Fruit fly (Drosophila melanogaster) whole organism, embryonic: Measurements from ENCODE around the gene Fie.

Source experiments
- CG1024 ChIP-seq: fragments of 200-800 bp; sonication (Bioruptor generic); IDR thresholded peaks from 2 replicates; pipeline ENCODE4 v1.3.6; 2022; ENCODE audit warnings: missing biosample characterization, missing genetic modification characterization
- CG10959 ChIP-seq: fragments of 200-800 bp; sonication (Bioruptor generic); IDR thresholded peaks from 2 replicates; pipeline ENCODE4 v1.3.6; 2022; ENCODE audit warnings: missing biosample characterization, missing genetic modification characterization
- CG11398 ChIP-seq: fragments of 200-800 bp; sonication (Bioruptor generic); optimal IDR thresholded peaks from 2 replicates; lab custom pipeline; 2016; ENCODE audit warnings: missing biosample characterization, missing genetic modification characterization
- CG11504 ChIP-seq: fragments of 200-800 bp; sonication (Bioruptor generic); optimal IDR thresholded peaks from 3 replicates; lab custom pipeline; 2019; ENCODE audit warnings: missing biosample characterization, mild to moderate bottlenecking, missing genetic modification characterization, moderate library complexity
- CG11696 ChIP-seq: fragments of 200-800 bp; sonication (Bioruptor generic); IDR thresholded peaks from 2 replicates; pipeline ENCODE4 v1.3.6; 2022; ENCODE audit warnings: missing biosample characterization, missing genetic modification characterization
- CG13624 ChIP-seq: fragments of 200-800 bp; sonication (Bioruptor generic); optimal IDR thresholded peaks from 2 replicates; lab custom pipeline; 2016; ENCODE audit warnings: missing biosample characterization, missing genetic modification characterization
- CG16779 ChIP-seq: fragments of 200-800 bp; sonication (Bioruptor generic); IDR thresholded peaks from 2 replicates; pipeline ENCODE4 v1.3.6; 2022; ENCODE audit warnings: missing biosample characterization, missing genetic modification characterization
- CG18764 ChIP-seq: fragments of 200-800 bp; sonication (Bioruptor generic); optimal IDR thresholded peaks from 3 replicates; lab custom pipeline; 2016; ENCODE audit warnings: missing biosample characterization, missing genetic modification characterization
- CG2712 ChIP-seq: fragments of 200-800 bp; optimal IDR thresholded peaks from 3 replicates; lab custom pipeline; 2019; ENCODE audit warnings: missing biosample characterization, mild to moderate bottlenecking, missing genetic modification characterization, moderate library complexity
- CG3065 ChIP-seq: fragments of 200-800 bp; sonication (Bioruptor generic); optimal IDR thresholded peaks from 2 replicates; lab custom pipeline; 2016; ENCODE audit warnings: missing biosample characterization, missing genetic modification characterization
- CG31388 ChIP-seq: fragments of 200-800 bp; sonication (Bioruptor generic); optimal IDR thresholded peaks from 2 replicates; lab custom pipeline; 2016; ENCODE audit warnings: missing biosample characterization, missing genetic modification characterization
- CG33213 ChIP-seq: fragments of 200-800 bp; sonication (Bioruptor generic); optimal IDR thresholded peaks from 3 replicates; lab custom pipeline; 2016; ENCODE audit warnings: missing biosample characterization, missing genetic modification characterization
- CG34422 ChIP-seq: fragments of 200-800 bp; sonication (Bioruptor generic); IDR thresholded peaks from 3 replicates; pipeline ENCODE4 v1.3.6; 2022; ENCODE audit warnings: missing biosample characterization, missing genetic modification characterization
- CG5180 ChIP-seq: fragments of 200-800 bp; sonication (Bioruptor generic); optimal IDR thresholded peaks from 3 replicates; lab custom pipeline; 2017; ENCODE audit warnings: missing biosample characterization, missing genetic modification characterization, mild to moderate bottlenecking, moderate library complexity, missing genetic modification reagents
- CG6654 ChIP-seq: fragments of 200-800 bp; sonication (Bioruptor generic); optimal IDR thresholded peaks from 2 replicates; lab custom pipeline; 2017; ENCODE audit warnings: missing biosample characterization, mild to moderate bottlenecking, missing genetic modification characterization
- CG8089 ChIP-seq: fragments of 200-800 bp; sonication (Bioruptor generic); optimal IDR thresholded peaks from 3 replicates; lab custom pipeline; 2016; ENCODE audit warnings: missing biosample characterization, missing genetic modification characterization
- CG9609 ChIP-seq: fragments of 200-800 bp; sonication (Bioruptor generic); optimal IDR thresholded peaks from 3 replicates; lab custom pipeline; 2016; ENCODE audit warnings: missing biosample characterization, missing genetic modification characterization
- CG9727 ChIP-seq: fragments of 200-800 bp; sonication (Bioruptor generic); optimal IDR thresholded peaks from 3 replicates; lab custom pipeline; 2017; ENCODE audit warnings: missing biosample characterization, mild to moderate bottlenecking, missing genetic modification characterization
- CG9797 ChIP-seq: fragments of 200-800 bp; sonication (Bioruptor generic); optimal IDR thresholded peaks from 3 replicates; lab custom pipeline; 2018; ENCODE audit warnings: missing biosample characterization, mild to moderate bottlenecking, missing genetic modification characterization
- Camta ChIP-seq: fragments of 200-800 bp; sonication (Bioruptor generic); optimal IDR thresholded peaks from 2 replicates; lab custom pipeline; 2016; ENCODE audit warnings: missing biosample characterization, missing genetic modification characterization
- CoRest ChIP-seq: fragments of 200-800 bp; sonication (Bioruptor generic); optimal IDR thresholded peaks from 3 replicates; lab custom pipeline; 2018; ENCODE audit warnings: missing biosample characterization, mild to moderate bottlenecking, missing genetic modification characterization, moderate library complexity
- Dip3 ChIP-seq: fragments of 200-800 bp; sonication (Bioruptor generic); optimal IDR thresholded peaks from 3 replicates; lab custom pipeline; 2016; ENCODE audit warnings: missing biosample characterization, missing genetic modification characterization
- Ets97D ChIP-seq: fragments of 200-800 bp; sonication (Bioruptor generic); optimal IDR thresholded peaks from 3 replicates; lab custom pipeline; 2016; ENCODE audit warnings: missing biosample characterization, missing genetic modification characterization
- Fer1 ChIP-seq: fragments of 200-800 bp; sonication (Bioruptor generic); optimal IDR thresholded peaks from 2 replicates; lab custom pipeline; 2017; ENCODE audit warnings: missing biosample characterization, mild to moderate bottlenecking, missing genetic modification characterization
- HHEX ChIP-seq: fragments of 200-800 bp; sonication (Bioruptor generic); optimal IDR thresholded peaks from 3 replicates; lab custom pipeline; 2017; ENCODE audit warnings: missing biosample characterization, mild to moderate bottlenecking, missing genetic modification characterization, missing genetic modification reagents
- Hmx ChIP-seq: fragments of 200-800 bp; sonication (Bioruptor generic); optimal IDR thresholded peaks from 2 replicates; lab custom pipeline; 2016; ENCODE audit warnings: missing biosample characterization, missing genetic modification characterization
- Hsf ChIP-seq: fragments of 200-800 bp; sonication (Bioruptor generic); optimal IDR thresholded peaks from 3 replicates; lab custom pipeline; 2016; ENCODE audit warnings: missing biosample characterization, missing genetic modification characterization
- MESR4 ChIP-seq: fragments of 200-800 bp; sonication (Bioruptor generic); optimal IDR thresholded peaks from 2 replicates; lab custom pipeline; 2018; ENCODE audit warnings: missing biosample characterization, mild to moderate bottlenecking, missing genetic modification characterization, moderate library complexity
- Nf-YC ChIP-seq: fragments of 200-800 bp; optimal IDR thresholded peaks from 3 replicates; lab custom pipeline; 2019; ENCODE audit warnings: missing biosample characterization, mild to moderate bottlenecking, missing genetic modification characterization, moderate library complexity
- Pdp1 ChIP-seq, 2 experiments: fragments of 200-800 bp; sonication (Bioruptor generic); optimal IDR thresholded peaks; 3 replicates each; lab custom pipeline; 2016; ENCODE audit warnings: missing biosample characterization in 2 of 2, missing genetic modification characterization in 2 of 2, mild to moderate bottlenecking in 1 of 2, moderate library complexity in 1 of 2
- Six4 ChIP-seq: fragments of 200-800 bp; sonication (Bioruptor generic); optimal IDR thresholded peaks from 2 replicates; lab custom pipeline; 2016; ENCODE audit warnings: missing biosample characterization, missing genetic modification characterization
- Taf1 ChIP-seq: fragments of 200-800 bp; sonication (Bioruptor generic); IDR thresholded peaks from 2 replicates; pipeline ENCODE4 v1.3.6; 2022; ENCODE audit warnings: missing biosample characterization, missing genetic modification characterization
- Usf ChIP-seq: fragments of 200-800 bp; sonication (Bioruptor generic); optimal IDR thresholded peaks from 2 replicates; lab custom pipeline; 2017; ENCODE audit warnings: missing genotype, missing biosample characterization, missing genetic modification characterization
- amos ChIP-seq: fragments of 200-800 bp; sonication (Bioruptor generic); IDR thresholded peaks from 2 replicates; pipeline ENCODE4 v1.3.6; 2022; ENCODE audit warnings: missing biosample characterization, missing genetic modification characterization; ENCODE audit not compliant: partially characterized antibody
- az2 ChIP-seq: fragments of 200-800 bp; sonication (Bioruptor generic); optimal IDR thresholded peaks from 3 replicates; lab custom pipeline; 2016; ENCODE audit warnings: missing biosample characterization, missing genetic modification characterization
- bab2 ChIP-seq: fragments of 200-800 bp; sonication (Bioruptor generic); optimal IDR thresholded peaks from 2 replicates; lab custom pipeline; 2016; ENCODE audit warnings: missing biosample characterization, missing genetic modification characterization
- chm ChIP-seq: fragments of 200-800 bp; sonication (Bioruptor generic); IDR thresholded peaks from 2 replicates; pipeline ENCODE4 v1.3.6; 2022; ENCODE audit warnings: missing biosample characterization, missing genetic modification characterization
- crp ChIP-seq, 2 experiments: fragments of 200-800 bp; sonication (Bioruptor generic); optimal IDR thresholded peaks; 2 replicates in 1 of 2; 3 replicates in 1 of 2; lab custom pipeline; 2017; ENCODE audit warnings: missing biosample characterization in 2 of 2, missing genetic modification characterization in 2 of 2, mild to moderate bottlenecking in 1 of 2, moderate library complexity in 1 of 2
- da ChIP-seq: fragments of 200-800 bp; sonication (Bioruptor generic); optimal IDR thresholded peaks from 2 replicates; lab custom pipeline; 2016; ENCODE audit warnings: missing biosample characterization, missing genetic modification characterization
- disco-r ChIP-seq: fragments of 200-800 bp; sonication (Bioruptor generic); optimal IDR thresholded peaks from 2 replicates; lab custom pipeline; 2016; ENCODE audit warnings: missing biosample characterization, missing genetic modification characterization
- dpn ChIP-seq, 2 experiments: fragments of 200-800 bp; sonication (Bioruptor generic); optimal IDR thresholded peaks; 3 replicates each; lab custom pipeline; 2016; ENCODE audit warnings: missing biosample characterization in 2 of 2, missing genetic modification characterization in 2 of 2
- eve ChIP-seq, 2 experiments: fragments of >200 bp; optimal IDR thresholded peaks; 2 replicates each; lab custom pipeline; 2017; ENCODE audit warnings: missing biosample characterization in 2 of 2, missing genetic modification characterization in 2 of 2
- ewg ChIP-seq: fragments of 200-800 bp; sonication (Bioruptor generic); optimal IDR thresholded peaks from 3 replicates; lab custom pipeline; 2017; ENCODE audit warnings: mild to moderate bottlenecking, missing biosample characterization, missing genetic modification reagents, missing genetic modification characterization
- fd64A ChIP-seq: fragments of 200-800 bp; sonication (Bioruptor generic); optimal IDR thresholded peaks from 3 replicates; lab custom pipeline; 2018; ENCODE audit warnings: missing biosample characterization, mild to moderate bottlenecking, missing genetic modification characterization
- grn ChIP-seq: fragments of 200-800 bp; sonication (Bioruptor generic); optimal IDR thresholded peaks from 3 replicates; lab custom pipeline; 2017; ENCODE audit warnings: missing biosample characterization, missing genetic modification characterization
- gsb-n ChIP-seq: fragments of 200-800 bp; sonication (Bioruptor generic); optimal IDR thresholded peaks from 3 replicates; lab custom pipeline; 2018; ENCODE audit warnings: missing biosample characterization, mild to moderate bottlenecking, missing genetic modification characterization
- lilli ChIP-seq: fragments of 200-800 bp; sonication (Bioruptor generic); optimal IDR thresholded peaks from 3 replicates; lab custom pipeline; 2016; ENCODE audit warnings: missing biosample characterization, missing genetic modification characterization
- lmd ChIP-seq: fragments of 200-800 bp; sonication (Bioruptor generic); IDR thresholded peaks from 2 replicates; pipeline ENCODE4 v1.3.6; 2022; ENCODE audit warnings: missing biosample characterization, missing genetic modification characterization
- slou ChIP-seq: fragments of 200-800 bp; sonication (Bioruptor generic); optimal IDR thresholded peaks from 3 replicates; lab custom pipeline; 2016; ENCODE audit warnings: missing biosample characterization, missing genetic modification characterization
- trh ChIP-seq: fragments of 200-800 bp; sonication (Bioruptor generic); optimal IDR thresholded peaks from 2 replicates; lab custom pipeline; 2016; ENCODE audit warnings: missing biosample characterization, missing genetic modification characterization
- vnd ChIP-seq: fragments of 200-800 bp; sonication (Bioruptor generic); IDR thresholded peaks from 3 replicates; pipeline ENCODE4 v1.3.6; 2022; ENCODE audit warnings: missing biosample characterization, missing genetic modification characterization; ENCODE audit not compliant: partially characterized antibody

The Fie gene

DNA sequence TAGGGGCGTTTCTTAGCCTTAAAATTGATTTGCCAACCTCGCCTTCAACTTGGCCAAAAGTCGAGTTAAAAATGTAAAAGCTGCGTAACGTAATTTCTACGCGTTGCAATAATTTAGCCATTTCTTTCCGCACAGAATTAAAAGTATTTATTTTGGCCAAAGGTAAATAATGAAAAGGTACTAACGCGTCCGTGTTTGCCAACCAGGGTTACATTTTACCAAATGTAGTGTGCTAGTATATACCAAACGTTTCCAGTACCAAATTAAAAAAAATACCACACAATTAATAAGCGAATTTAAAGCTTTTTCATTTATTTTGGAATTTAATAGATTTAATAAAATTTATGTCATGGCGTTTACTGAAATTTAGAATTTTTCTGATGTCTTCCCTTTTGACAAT, 6.6 kb downstream of the Fie start, which contains the start of gene Ccz1 (continued):
- TF ChIP-seq disco-r (peak; percentile 34), Taf1 (GFP tag; lab: Robert Waterston, UW) (no peak), CG31388 (GFP tag; lab: Kevin White, UChicago) (peak; percentile 6), CoRest (tag; lab: Kevin White, UChicago) (peak; percentile 71), Hmx (GFP tag; lab: Kevin White, UChicago) (no peak), Nf-YC (tag; lab: Kevin White, UChicago) (peak; percentile 13), grn (GFP tag; lab: Kevin White, UChicago) (peak; percentile 52), bab2 (GFP tag; lab: Kevin White, UChicago) (peak; percentile 88), CG8089 (GFP tag; lab: Kevin White, UChicago) (peak; percentile 76), CG11696 (GFP tag; lab: Robert Waterston, UW) (no peak), CG13624 (GFP tag; lab: Kevin White, UChicago) (peak; percentile 64), Six4 (peak; percentile 36), ewg (GFP tag; lab: Kevin White, UChicago) (peak; percentile 67), CG9609 (GFP tag; lab: Kevin White, UChicago) (peak; percentile 61), CG5180 (peak; percentile 51), Usf (GFP tag; lab: Kevin White, UChicago) (no peak), trh (GFP tag; lab: Kevin White, UChicago) (peak; percentile 63), lmd (GFP tag; lab: Robert Waterston, UW) (no peak), CG18764 (GFP tag; lab: Kevin White, UChicago) (peak; percentile 67), vnd (GFP tag; lab: Robert Waterston, UW) (no peak), eve (GFP tag; optimal IDR thresholded peaks at IDR 0.05; lab: Kevin White, UChicago) (no peak), CG6654 (no peak), slou (GFP tag; lab: Kevin White, UChicago) (peak; percentile 62), CG1024 (GFP tag; lab: Robert Waterston, UW) (no peak), crp (GFP tag; optimal IDR thresholded peaks at IDR 0.05; lab: Kevin White, UChicago) (peak in 1 of 2 experiments; percentile 32), da (peak; percentile 40), Dip3 (GFP tag; lab: Kevin White, UChicago) (peak; percentile 56), Ets97D (peak; percentile 64), gsb-n (peak; percentile 66), Camta (GFP tag; lab: Kevin White, UChicago) (peak; percentile 79), az2 (GFP tag; lab: Kevin White, UChicago) (peak; percentile 22), CG3065 (GFP tag; lab: Kevin White, UChicago) (peak; percentile 42), chm (GFP tag; lab: Robert Waterston, UW) (no peak), CG11504 (tag; lab: Kevin White, UChicago) (peak; percentile 54), MESR4 (peak; percentile 37), CG34422 (no peak), CG10959 (GFP tag; lab: Robert Waterston, UW) (no peak), CG9727 (peak; percentile 71), CG16779 (GFP tag; lab: Robert Waterston, UW) (no peak), CG9797 (GFP tag; lab: Kevin White, UChicago) (peak; percentile 60), dpn (GFP tag; optimal IDR thresholded peaks at IDR 0.05; lab: Kevin White, UChicago) (peak; percentile 33 to 77), Hsf (GFP tag; lab: Kevin White, UChicago) (peak; percentile 63), amos (no peak), Fer1 (peak; percentile 54), Pdp1 (GFP tag; optimal IDR thresholded peaks at IDR 0.05; lab: Kevin White, UChicago) (peak; percentile 36 to 76), CG33213 (peak; percentile 91), HHEX (GFP tag; lab: Kevin White, UChicago) (peak; percentile 68), lilli (peak; percentile 61), CG11398 (GFP tag; lab: Kevin White, UChicago) (peak; percentile 81), fd64A (peak; percentile 38), CG2712 (tag; lab: Kevin White, UChicago) (peak; percentile 23)
